Fruit fly (Drosophila melanogaster) whole organism, embryonic: ENCODE results near the gene Nsun2.
A peak's percentile ranks its signal among the peaks of the same experiment; 100 is the strongest.

Source experiments
- Antp ChIP-seq: fragments of 200-800 bp; sonication (Bioruptor generic); optimal IDR thresholded peaks from 3 replicates; lab custom pipeline; 2016; ENCODE audit warnings: missing biosample characterization, missing genetic modification characterization
- Atf-2 ChIP-seq: fragments of 200-800 bp; sonication (Bioruptor generic); optimal IDR thresholded peaks from 2 replicates; lab custom pipeline; 2016; ENCODE audit warnings: missing biosample characterization, missing genetic modification characterization
- C15 ChIP-seq: fragments of 200-800 bp; sonication (Bioruptor generic); IDR thresholded peaks from 3 replicates; pipeline ENCODE4 v1.3.6; 2022; ENCODE audit warnings: missing biosample characterization, missing genetic modification characterization
- CG12391 ChIP-seq: fragments of 200-800 bp; sonication (Bioruptor generic); optimal IDR thresholded peaks from 3 replicates; lab custom pipeline; 2018; ENCODE audit warnings: missing biosample characterization, mild to moderate bottlenecking, missing genetic modification characterization, moderate library complexity
- CG12659 ChIP-seq: fragments of 200-800 bp; sonication (Bioruptor generic); optimal IDR thresholded peaks from 3 replicates; lab custom pipeline; 2017; ENCODE audit warnings: mild to moderate bottlenecking, missing biosample characterization, missing genetic modification reagents, missing genetic modification characterization
- CG12769 ChIP-seq: fragments of 200-800 bp; sonication (Bioruptor generic); optimal IDR thresholded peaks from 2 replicates; lab custom pipeline; 2019; ENCODE audit warnings: missing biosample characterization, mild to moderate bottlenecking, missing genetic modification characterization, moderate library complexity
- CG15269 ChIP-seq: fragments of 200-800 bp; sonication (Bioruptor generic); optimal IDR thresholded peaks from 2 replicates; lab custom pipeline; 2018; ENCODE audit warnings: missing biosample characterization, mild to moderate bottlenecking, missing genetic modification characterization, moderate library complexity
- CG1603 ChIP-seq: fragments of 200-800 bp; sonication (Bioruptor generic); optimal IDR thresholded peaks from 2 replicates; lab custom pipeline; 2019; ENCODE audit warnings: missing biosample characterization, mild to moderate bottlenecking, missing genetic modification characterization, moderate library complexity
- CG16813 ChIP-seq: fragments of 200-800 bp; sonication (Bioruptor generic); IDR thresholded peaks from 3 replicates; pipeline ENCODE4 v1.3.6; 2022; ENCODE audit warnings: missing biosample characterization, missing genetic modification characterization; ENCODE audit not compliant: partially characterized antibody
- CG18599 ChIP-seq: fragments of 200-800 bp; sonication (Bioruptor generic); optimal IDR thresholded peaks from 3 replicates; lab custom pipeline; 2017; ENCODE audit warnings: missing biosample characterization, missing genetic modification characterization, mild to moderate bottlenecking, moderate library complexity, missing genetic modification reagents
- CG2116 ChIP-seq: fragments of 200-800 bp; sonication (Bioruptor generic); optimal IDR thresholded peaks from 3 replicates; lab custom pipeline; 2018; ENCODE audit warnings: missing biosample characterization, mild to moderate bottlenecking, missing genetic modification characterization
- CG31388 ChIP-seq: fragments of 200-800 bp; sonication (Bioruptor generic); optimal IDR thresholded peaks from 2 replicates; lab custom pipeline; 2016; ENCODE audit warnings: missing biosample characterization, missing genetic modification characterization
- CG4282 ChIP-seq: fragments of 200-800 bp; sonication (Bioruptor generic); optimal IDR thresholded peaks from 2 replicates; lab custom pipeline; 2016; ENCODE audit warnings: missing biosample characterization, missing genetic modification characterization
- CG4424 ChIP-seq: fragments of 200-800 bp; sonication (Bioruptor generic); optimal IDR thresholded peaks from 3 replicates; lab custom pipeline; 2016; ENCODE audit warnings: missing biosample characterization, missing genetic modification characterization
- CG4820 ChIP-seq: fragments of 200-800 bp; sonication (Bioruptor generic); optimal IDR thresholded peaks from 3 replicates; lab custom pipeline; 2016; ENCODE audit warnings: missing biosample characterization, missing genetic modification characterization
- CG8944 ChIP-seq: fragments of 200-800 bp; sonication (Bioruptor generic); optimal IDR thresholded peaks from 3 replicates; lab custom pipeline; 2016; ENCODE audit warnings: missing biosample characterization, missing genetic modification characterization
- CG9215 ChIP-seq: fragments of 200-800 bp; sonication (Bioruptor generic); IDR thresholded peaks from 2 replicates; pipeline ENCODE4 v1.3.6; 2022; ENCODE audit warnings: missing biosample characterization, missing genetic modification characterization
- CG9609 ChIP-seq: fragments of 200-800 bp; sonication (Bioruptor generic); optimal IDR thresholded peaks from 3 replicates; lab custom pipeline; 2016; ENCODE audit warnings: missing biosample characterization, missing genetic modification characterization
- Chrac-16 ChIP-seq: fragments of 200-800 bp; sonication (Bioruptor generic); optimal IDR thresholded peaks from 3 replicates; lab custom pipeline; 2016; ENCODE audit warnings: missing biosample characterization, missing genetic modification characterization
- Dp ChIP-seq: fragments of 200-800 bp; sonication (Bioruptor generic); optimal IDR thresholded peaks from 2 replicates; lab custom pipeline; 2018; ENCODE audit warnings: missing biosample characterization, mild to moderate bottlenecking, missing genetic modification characterization, moderate library complexity
- E2f2 ChIP-seq: fragments of 200-800 bp; sonication (Bioruptor generic); IDR thresholded peaks from 2 replicates; pipeline ENCODE4 v1.3.6; 2022; ENCODE audit warnings: missing biosample characterization, missing genetic modification characterization
- Elba2 ChIP-seq: fragments of 200-800 bp; sonication (Bioruptor generic); optimal IDR thresholded peaks from 3 replicates; lab custom pipeline; 2016; ENCODE audit warnings: missing biosample characterization, missing genetic modification characterization
- Ets65A ChIP-seq: fragments of 200-800 bp; sonication (Bioruptor generic); peaks from one replicate; lab custom pipeline; 2016; ENCODE audit warnings: missing biosample characterization, missing genetic modification characterization
- Gug ChIP-seq: fragments of 200-800 bp; sonication (Bioruptor generic); IDR thresholded peaks from 4 replicates; pipeline ENCODE4 v1.3.6; 2022; ENCODE audit warnings: missing biosample characterization, missing genetic modification characterization
- Hsf ChIP-seq: fragments of 200-800 bp; sonication (Bioruptor generic); optimal IDR thresholded peaks from 3 replicates; lab custom pipeline; 2016; ENCODE audit warnings: missing biosample characterization, missing genetic modification characterization
- Mes4 ChIP-seq: fragments of 200-800 bp; sonication (Bioruptor generic); optimal IDR thresholded peaks from 2 replicates; lab custom pipeline; 2016; ENCODE audit warnings: missing biosample characterization, missing genetic modification characterization
- NC2α ChIP-seq: fragments of 200-800 bp; sonication (Bioruptor generic); optimal IDR thresholded peaks from 2 replicates; lab custom pipeline; 2016; ENCODE audit warnings: missing biosample characterization, missing genetic modification characterization
- NfI ChIP-seq: fragments of 200-800 bp; sonication (Bioruptor generic); optimal IDR thresholded peaks from 3 replicates; lab custom pipeline; 2018; ENCODE audit warnings: missing biosample characterization, mild to moderate bottlenecking, missing genetic modification characterization, moderate library complexity
- Optix ChIP-seq: fragments of 200-800 bp; sonication (Bioruptor generic); IDR thresholded peaks from 3 replicates; pipeline ENCODE4 v1.3.6; 2022; ENCODE audit warnings: missing biosample characterization, missing genetic modification characterization
- Sry-β ChIP-seq: fragments of 200-800 bp; sonication (Bioruptor generic); optimal IDR thresholded peaks from 2 replicates; lab custom pipeline; 2018; ENCODE audit warnings: missing biosample characterization, mild to moderate bottlenecking, missing genetic modification characterization, moderate library complexity
- YL-1 ChIP-seq: fragments of 200-800 bp; sonication (Bioruptor generic); optimal IDR thresholded peaks from 3 replicates; lab custom pipeline; 2017; ENCODE audit warnings: missing biosample characterization, mild to moderate bottlenecking, missing genetic modification characterization
- amos ChIP-seq: fragments of 200-800 bp; sonication (Bioruptor generic); IDR thresholded peaks from 2 replicates; pipeline ENCODE4 v1.3.6; 2022; ENCODE audit warnings: missing biosample characterization, missing genetic modification characterization; ENCODE audit not compliant: partially characterized antibody
- ash1 ChIP-seq: fragments of 200-800 bp; sonication (Bioruptor generic); optimal IDR thresholded peaks from 2 replicates; lab custom pipeline; 2018; ENCODE audit warnings: missing biosample characterization, mild to moderate bottlenecking, missing genetic modification characterization
- caup ChIP-seq: fragments of 200-800 bp; sonication (Bioruptor generic); optimal IDR thresholded peaks from 3 replicates; lab custom pipeline; 2017; ENCODE audit warnings: missing biosample characterization, mild to moderate bottlenecking, missing genetic modification characterization, moderate library complexity; ENCODE audit not compliant: severe bottlenecking
- chinmo ChIP-seq: fragments of 200-800 bp; sonication (Bioruptor generic); IDR thresholded peaks from 4 replicates; pipeline ENCODE4 v1.3.6; 2022; ENCODE audit warnings: missing biosample characterization, missing genetic modification characterization; ENCODE audit not compliant: partially characterized antibody
- ci ChIP-seq: fragments of 200-800 bp; sonication (Bioruptor generic); IDR thresholded peaks from 3 replicates; pipeline ENCODE4 v1.3.6; 2022; ENCODE audit warnings: missing biosample characterization, missing genetic modification characterization
- dan ChIP-seq: fragments of 200-800 bp; sonication (Bioruptor generic); IDR thresholded peaks from 2 replicates; pipeline ENCODE4 v1.3.6; 2022; ENCODE audit warnings: missing biosample characterization, missing genetic modification characterization
- danr ChIP-seq: fragments of 200-800 bp; sonication (Bioruptor generic); IDR thresholded peaks from 2 replicates; pipeline ENCODE4 v1.3.6; 2022; ENCODE audit warnings: missing biosample characterization, missing genetic modification characterization
- gfzf ChIP-seq: fragments of 200-800 bp; sonication (Bioruptor generic); optimal IDR thresholded peaks from 2 replicates; lab custom pipeline; 2016; ENCODE audit warnings: missing biosample characterization, mild to moderate bottlenecking, missing genetic modification characterization, moderate library complexity
- gt ChIP-seq: fragments of 200-800 bp; sonication (Bioruptor generic); IDR thresholded peaks from 2 replicates; pipeline ENCODE4 v1.3.6; 2022; ENCODE audit warnings: missing biosample characterization, missing genetic modification characterization
- hbn ChIP-seq: fragments of 200-800 bp; sonication (Bioruptor generic); IDR thresholded peaks from 2 replicates; pipeline ENCODE4 v1.3.6; 2022; ENCODE audit warnings: missing biosample characterization, missing genetic modification characterization; ENCODE audit not compliant: partially characterized antibody
- kay ChIP-seq: fragments of 200-800 bp; sonication (Bioruptor generic); optimal IDR thresholded peaks from 2 replicates; lab custom pipeline; 2016; ENCODE audit warnings: missing biosample characterization, missing genetic modification characterization
- mam ChIP-seq: fragments of 200-800 bp; sonication (Bioruptor generic); optimal IDR thresholded peaks from 3 replicates; lab custom pipeline; 2016; ENCODE audit warnings: missing biosample characterization, missing genetic modification characterization
- nau ChIP-seq: fragments of 200-800 bp; sonication (Bioruptor generic); optimal IDR thresholded peaks from 3 replicates; lab custom pipeline; 2017; ENCODE audit warnings: missing biosample characterization, mild to moderate bottlenecking, missing genetic modification characterization, missing genetic modification reagents
- pum ChIP-seq: fragments of 200-800 bp; sonication (Bioruptor generic); optimal IDR thresholded peaks from 2 replicates; lab custom pipeline; 2016; ENCODE audit warnings: missing biosample characterization, missing genetic modification characterization
- sisA ChIP-seq: fragments of 200-800 bp; sonication (Bioruptor generic); IDR thresholded peaks from 2 replicates; pipeline ENCODE4 v1.3.6; 2022; ENCODE audit warnings: missing biosample characterization, missing genetic modification characterization
- tx ChIP-seq: fragments of 200-800 bp; sonication (Bioruptor generic); optimal IDR thresholded peaks from 2 replicates; lab custom pipeline; 2016; ENCODE audit warnings: missing biosample characterization, missing genetic modification characterization
- unc-4 ChIP-seq: fragments of 200-800 bp; sonication (Bioruptor generic); IDR thresholded peaks from 2 replicates; pipeline ENCODE4 v1.3.6; 2022; ENCODE audit warnings: missing biosample characterization, missing genetic modification characterization; ENCODE audit not compliant: partially characterized antibody
- vnd ChIP-seq: fragments of 200-800 bp; sonication (Bioruptor generic); IDR thresholded peaks from 3 replicates; pipeline ENCODE4 v1.3.6; 2022; ENCODE audit warnings: missing biosample characterization, missing genetic modification characterization; ENCODE audit not compliant: partially characterized antibody
- z ChIP-seq: fragments of 200-800 bp; sonication (Bioruptor generic); IDR thresholded peaks from 3 replicates; pipeline ENCODE4 v1.3.6; 2022; ENCODE audit warnings: missing biosample characterization, missing genetic modification characterization

Gene Nsun2

DNA sequence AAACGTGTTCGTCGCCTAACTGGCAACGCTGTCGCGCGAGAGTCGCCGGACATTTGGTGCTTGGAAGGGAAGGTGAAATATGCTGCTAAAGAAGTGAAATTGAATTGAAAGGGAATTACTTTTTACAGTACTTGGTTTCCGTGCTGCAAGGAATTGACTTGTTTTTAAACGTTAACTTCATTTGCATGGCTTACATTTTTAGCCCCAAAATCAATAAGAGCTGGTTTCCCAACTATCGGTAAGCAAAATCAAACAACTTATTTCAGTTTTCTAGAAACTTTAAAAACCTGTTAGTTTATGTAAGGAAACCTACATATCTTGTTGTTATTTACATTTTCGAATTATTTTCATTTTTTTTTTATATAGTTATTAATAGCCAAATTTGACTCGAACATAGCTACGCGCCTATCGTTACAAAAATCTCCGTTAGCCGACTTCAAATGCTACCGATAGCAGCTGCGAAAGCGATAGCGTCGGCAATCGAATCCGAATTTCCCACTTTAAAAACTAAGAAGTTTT lies at the start of gene Nsun2, which contains the start of gene dgt4 (continued):
- TF ChIP-seq CG12391 (tag; lab: Kevin White, UChicago) (peak; percentile 21), caup (GFP tag; lab: Kevin White, UChicago) (no peak), ci (GFP tag; lab: Robert Waterston, UW) (no peak), Hsf (GFP tag; lab: Kevin White, UChicago) (peak; percentile 18), CG16813 (peak; percentile 55; the same call in 1 of the 3 replicates), ash1 (no peak), CG18599 (no peak), tx (GFP tag; lab: Kevin White, UChicago) (no peak), Sry-β (peak; percentile 65), CG15269 (no peak), vnd (GFP tag; lab: Robert Waterston, UW) (peak; percentile 44; the same call in 1 of the 3 replicates), Dp (GFP tag; lab: Kevin White, UChicago) (peak; percentile 49), NC2α (no peak), YL-1 (GFP tag; lab: Kevin White, UChicago) (peak; percentile 49), Ets65A (GFP tag; lab: Kevin White, UChicago) (peak; percentile 90), Gug (GFP tag; lab: Robert Waterston, UW) (0 out of 4 replicates have a peak, but pooled peaks have one; percentile 5), CG8944 (GFP tag; lab: Kevin White, UChicago) (no peak), Antp (GFP tag; lab: Kevin White, UChicago) (peak; percentile 33), CG4820 (GFP tag; lab: Kevin White, UChicago) (no peak), pum (no peak), Chrac-16 (peak; percentile 23), hbn (GFP tag; lab: Robert Waterston, UW) (0 out of 2 replicates have a peak, but pooled peaks have one; percentile 15), z (GFP tag; lab: Robert Waterston, UW) (no peak), Mes4 (GFP tag; lab: Kevin White, UChicago) (no peak), Atf-2 (no peak), gfzf (GFP tag; lab: Kevin White, UChicago) (peak; percentile 13), Elba2 (GFP tag; lab: Kevin White, UChicago) (no peak), CG12659 (GFP tag; lab: Kevin White, UChicago) (peak; percentile 32), CG2116 (peak; percentile 54), CG1603 (peak; percentile 40), CG9215 (GFP tag; lab: Robert Waterston, UW) (no peak), gt (GFP tag; lab: Robert Waterston, UW) (no peak), dan (no peak), amos (GFP tag; lab: Robert Waterston, UW) (peak; percentile 68), NfI (peak; percentile 5), nau (GFP tag; lab: Kevin White, UChicago) (no peak), mam (GFP tag; lab: Kevin White, UChicago) (peak; percentile 57), C15 (GFP tag; lab: Robert Waterston, UW) (no peak), CG9609 (peak; percentile 17), CG31388 (GFP tag; lab: Kevin White, UChicago) (no peak), kay (peak; percentile 29), CG4424 (GFP tag; lab: Kevin White, UChicago) (peak; percentile 25), chinmo (GFP tag; lab: Robert Waterston, UW) (0 out of 4 replicates have a peak, but pooled peaks have one; percentile 9), E2f2 (GFP tag; lab: Robert Waterston, UW) (peak; percentile 60), unc-4 (peak; percentile 64; the same call in 1 of the 2 replicates), danr (no peak), sisA (GFP tag; lab: Robert Waterston, UW) (peak; percentile 35; the same call in 1 of the 2 replicates), CG4282 (GFP tag; lab: Kevin White, UChicago) (no peak), Optix (GFP tag; lab: Robert Waterston, UW) (no peak), CG12769 (tag; lab: Kevin White, UChicago) (no peak)
